Fruit fly (Drosophila melanogaster): Measurements from ENCODE around the gene Crag.

Gene Crag

dm6 chrX:8558762-8559172, 33.1 kb upstream of the Crag start, which contains the start of gene IntS4 (continued):
- TF ChIP-seq Gug (GFP tag; IDR thresholded peaks at IDR 0.05) (peak; percentile 84), CG7987 (GFP tag; optimal IDR thresholded peaks at IDR 0.05) (no peak), CG9817 (tag; optimal IDR thresholded peaks at IDR 0.05) (no peak), ap (GFP tag; IDR thresholded peaks at IDR 0.05) (no peak), Fer2 (tag; optimal IDR thresholded peaks at IDR 0.05) (peak; percentile 58), Nf-YC (tag; optimal IDR thresholded peaks at IDR 0.05) (peak; percentile 72), CoRest (tag; optimal IDR thresholded peaks at IDR 0.05) (peak; percentile 78), onecut (GFP tag; IDR thresholded peaks at IDR 0.05) (peak; percentile 57), CG10462 (GFP tag; optimal IDR thresholded peaks at IDR 0.05) (peak; percentile 13), CG6272 (GFP tag; IDR thresholded peaks at IDR 0.05) (peak; percentile 75), CG12219 (GFP tag; optimal IDR thresholded peaks at IDR 0.05) (no peak), CG9932 (GFP tag; IDR thresholded peaks at IDR 0.05) (peak; percentile 91), Fer3 (tag; optimal IDR thresholded peaks at IDR 0.05) (peak; percentile 55), lmd (GFP tag; IDR thresholded peaks at IDR 0.05) (peak; percentile 69; the same call in 1 of the 2 replicates), chif (GFP tag; optimal IDR thresholded peaks at IDR 0.05) (peak in 1 of 2 experiments; percentile 9), Atf6 (GFP tag; IDR thresholded peaks at IDR 0.05) (peak; percentile 38; the same call in 1 of the 2 replicates), crol (GFP tag; IDR thresholded peaks at IDR 0.05) (no peak), Hand (GFP tag; optimal IDR thresholded peaks at IDR 0.05) (no peak), CG12104 (GFP tag; optimal IDR thresholded peaks at IDR 0.05) (peak; percentile 26), H15 (GFP tag; IDR thresholded peaks at IDR 0.05) (no peak), CG17612 (GFP tag; IDR thresholded peaks at IDR 0.05) (no peak), CG1647 (GFP tag; optimal IDR thresholded peaks at IDR 0.05) (peak; percentile 3), CG16815 (GFP tag; optimal IDR thresholded peaks at IDR 0.05) (peak; percentile 26), CG10654 (GFP tag; optimal IDR thresholded peaks at IDR 0.05) (peak; percentile 56), Deaf1 (tag; optimal IDR thresholded peaks at IDR 0.05) (no peak), gro (GFP tag; optimal IDR thresholded peaks at IDR 0.05) (peak; percentile 50), CG12769 (tag; optimal IDR thresholded peaks at IDR 0.05) (no peak), E2f2 (GFP tag; IDR thresholded peaks at IDR 0.05) (peak; percentile 50), Adf1 (GFP tag; IDR thresholded peaks at IDR 0.05) (peak; percentile 22; the same call in 1 of the 2 replicates), NfI (GFP tag; optimal IDR thresholded peaks at IDR 0.05) (no peak), Dbx (GFP tag; IDR thresholded peaks at IDR 0.05) (peak; percentile 74), D19B (GFP tag; optimal IDR thresholded peaks at IDR 0.05) (no peak), klu (GFP tag; IDR thresholded peaks at IDR 0.05) (no peak; the same call in 1 of the 2 replicates), Myb (GFP tag; optimal IDR thresholded peaks at IDR 0.05) (peak; percentile 0), CG6683 (GFP tag; optimal IDR thresholded peaks at IDR 0.05) (peak; percentile 39), al (GFP tag; IDR thresholded peaks at IDR 0.05) (peak; percentile 47), kah (GFP tag; optimal IDR thresholded peaks at IDR 0.05) (no peak), unc-4 (GFP tag; IDR thresholded peaks at IDR 0.05; ENCODE audit: partially characterized antibody) (peak; percentile 96), CG2202 (tag; optimal IDR thresholded peaks at IDR 0.05) (peak; percentile 5), Sry-δ (GFP tag; optimal IDR thresholded peaks at IDR 0.05) (peak; percentile 87), Oaz (GFP tag; IDR thresholded peaks at IDR 0.05) (no peak), Spps (tag; optimal IDR thresholded peaks at IDR 0.05) (no peak), run (tag; optimal IDR thresholded peaks at IDR 0.05) (peak; percentile 81), CG8388 (GFP tag; optimal IDR thresholded peaks at IDR 0.05) (peak; percentile 52), bowl (GFP tag; IDR thresholded peaks at IDR 0.05) (no peak), row (GFP tag; IDR thresholded peaks at IDR 0.05) (peak; percentile 96), CG10431 (GFP tag; optimal IDR thresholded peaks at IDR 0.05) (no peak), CG33557 (GFP tag; optimal IDR thresholded peaks at IDR 0.05) (peak; percentile 54), lola (GFP tag; optimal IDR thresholded peaks at IDR 0.05) (peak in 1 of 3 experiments; percentile 57), CG12391 (tag; optimal IDR thresholded peaks at IDR 0.05) (peak; percentile 75), CkIIα-i1 (GFP tag; IDR thresholded peaks at IDR 0.05) (no peak)

All from whole organism, embryonic.